Fruit fly (Drosophila melanogaster) whole organism, embryonic: ENCODE measurements around the gene a10.

Experiments
- Atf3 ChIP-seq: fragments of 200-800 bp; sonication (Bioruptor generic); optimal IDR thresholded peaks from 3 replicates; lab custom pipeline; 2016; ENCODE audit warnings: missing biosample characterization, missing genetic modification characterization
- Bdp1 ChIP-seq: fragments of 200-800 bp; sonication (Bioruptor generic); optimal IDR thresholded peaks from 3 replicates; lab custom pipeline; 2016; ENCODE audit warnings: missing biosample characterization, missing genetic modification characterization
- Bgb ChIP-seq: fragments of 200-800 bp; sonication (Bioruptor generic); IDR thresholded peaks from 2 replicates; pipeline ENCODE4 v1.3.6; 2022; ENCODE audit warnings: missing biosample characterization, missing genetic modification characterization; ENCODE audit not compliant: partially characterized antibody
- CG10979 ChIP-seq: fragments of 200-800 bp; sonication (Bioruptor generic); optimal IDR thresholded peaks from 2 replicates; lab custom pipeline; 2018; ENCODE audit warnings: missing biosample characterization, mild to moderate bottlenecking, missing genetic modification characterization, moderate library complexity
- CG11456 ChIP-seq: fragments of 200-800 bp; sonication (Bioruptor generic); IDR thresholded peaks from 3 replicates; pipeline ENCODE4 v1.3.6; 2022; ENCODE audit warnings: missing biosample characterization, missing genetic modification characterization
- CG13123 ChIP-seq: fragments of 200-800 bp; sonication (Bioruptor generic); optimal IDR thresholded peaks from 2 replicates; lab custom pipeline; 2016; ENCODE audit warnings: missing biosample characterization, missing genetic modification characterization
- CG13287 ChIP-seq: fragments of 200-800 bp; sonication (Bioruptor generic); IDR thresholded peaks from 2 replicates; pipeline ENCODE4 v1.3.6; 2022; ENCODE audit warnings: missing biosample characterization, missing genetic modification characterization; ENCODE audit not compliant: partially characterized antibody
- CG1603 ChIP-seq: fragments of 200-800 bp; sonication (Bioruptor generic); optimal IDR thresholded peaks from 2 replicates; lab custom pipeline; 2019; ENCODE audit warnings: missing biosample characterization, mild to moderate bottlenecking, missing genetic modification characterization, moderate library complexity
- CG16779 ChIP-seq: fragments of 200-800 bp; sonication (Bioruptor generic); IDR thresholded peaks from 2 replicates; pipeline ENCODE4 v1.3.6; 2022; ENCODE audit warnings: missing biosample characterization, missing genetic modification characterization
- CG18262 ChIP-seq: fragments of 200-800 bp; optimal IDR thresholded peaks from 3 replicates; lab custom pipeline; 2019; ENCODE audit warnings: missing biosample characterization, mild to moderate bottlenecking, missing genetic modification characterization, moderate library complexity
- CG2875 ChIP-seq: fragments of 200-800 bp; sonication (Bioruptor generic); optimal IDR thresholded peaks from 2 replicates; lab custom pipeline; 2017; ENCODE audit warnings: missing biosample characterization, mild to moderate bottlenecking, missing genetic modification characterization, missing genetic modification reagents
- CG30403 ChIP-seq: fragments of 200-800 bp; sonication (Bioruptor generic); optimal IDR thresholded peaks from 3 replicates; lab custom pipeline; 2016; ENCODE audit warnings: missing biosample characterization, missing genetic modification characterization
- CG4360 ChIP-seq: fragments of 200-800 bp; sonication (Bioruptor generic); IDR thresholded peaks from 2 replicates; pipeline ENCODE4 v1.3.6; 2022; ENCODE audit warnings: missing biosample characterization, missing genetic modification characterization
- CG43689 ChIP-seq: fragments of 200-800 bp; sonication (Bioruptor generic); IDR thresholded peaks from 2 replicates; pipeline ENCODE4 v1.3.6; 2022; ENCODE audit warnings: missing biosample characterization, missing genetic modification characterization
- CG4707 ChIP-seq: fragments of 200-800 bp; sonication (Bioruptor generic); optimal IDR thresholded peaks from 2 replicates; lab custom pipeline; 2018; ENCODE audit warnings: missing biosample characterization, mild to moderate bottlenecking, missing genetic modification characterization, moderate library complexity
- CG4730 ChIP-seq: fragments of 200-800 bp; sonication (Bioruptor generic); IDR thresholded peaks from 2 replicates; pipeline ENCODE4 v1.3.6; 2022; ENCODE audit warnings: missing biosample characterization, missing genetic modification characterization
- CG7987 ChIP-seq: fragments of 200-800 bp; sonication (Bioruptor generic); optimal IDR thresholded peaks from 2 replicates; lab custom pipeline; 2018; ENCODE audit warnings: missing biosample characterization, mild to moderate bottlenecking, missing genetic modification characterization, moderate library complexity
- CG8089 ChIP-seq: fragments of 200-800 bp; sonication (Bioruptor generic); optimal IDR thresholded peaks from 3 replicates; lab custom pipeline; 2016; ENCODE audit warnings: missing biosample characterization, missing genetic modification characterization
- CoRest ChIP-seq: fragments of 200-800 bp; sonication (Bioruptor generic); optimal IDR thresholded peaks from 3 replicates; lab custom pipeline; 2018; ENCODE audit warnings: missing biosample characterization, mild to moderate bottlenecking, missing genetic modification characterization, moderate library complexity
- Dad ChIP-seq: fragments of 200-800 bp; sonication (Bioruptor generic); optimal IDR thresholded peaks from 3 replicates; lab custom pipeline; 2016; ENCODE audit warnings: missing biosample characterization, missing genetic modification characterization
- Dll ChIP-seq: fragments of 200-800 bp; sonication (Bioruptor generic); IDR thresholded peaks from 4 replicates; pipeline ENCODE4 v1.3.6; 2022; ENCODE audit warnings: missing biosample characterization, missing genetic modification characterization; ENCODE audit not compliant: partially characterized antibody
- Doc2 ChIP-seq: fragments of 200-800 bp; sonication (Bioruptor generic); IDR thresholded peaks from 2 replicates; pipeline ENCODE4 v1.3.6; 2022; ENCODE audit warnings: missing biosample characterization, missing genetic modification characterization
- HHEX ChIP-seq: fragments of 200-800 bp; sonication (Bioruptor generic); optimal IDR thresholded peaks from 3 replicates; lab custom pipeline; 2017; ENCODE audit warnings: missing biosample characterization, mild to moderate bottlenecking, missing genetic modification characterization, missing genetic modification reagents
- HLHmδ ChIP-seq: fragments of 200-800 bp; sonication (Bioruptor generic); optimal IDR thresholded peaks from 2 replicates; lab custom pipeline; 2018; ENCODE audit warnings: missing biosample characterization, mild to moderate bottlenecking, missing genetic modification characterization, moderate library complexity
- MTF-1 ChIP-seq: fragments of 200-800 bp; sonication (Bioruptor generic); optimal IDR thresholded peaks from 2 replicates; lab custom pipeline; 2018; ENCODE audit warnings: missing biosample characterization, mild to moderate bottlenecking, missing genetic modification characterization, borderline replicate concordance
- Oaz ChIP-seq: fragments of 200-800 bp; sonication (Bioruptor generic); IDR thresholded peaks from 2 replicates; pipeline ENCODE4 v1.3.6; 2022; ENCODE audit warnings: missing biosample characterization, missing genetic modification characterization
- Ptx1 ChIP-seq: fragments of 200-800 bp; sonication (Bioruptor generic); IDR thresholded peaks from 2 replicates; pipeline ENCODE4 v1.3.6; 2022; ENCODE audit warnings: missing biosample characterization, missing genetic modification characterization
- Sry-δ ChIP-seq: fragments of 200-800 bp; sonication (Bioruptor generic); optimal IDR thresholded peaks from 2 replicates; lab custom pipeline; 2016; ENCODE audit warnings: missing biosample characterization, missing genetic modification characterization
- Trl ChIP-seq, 3 experiments: fragments of >200 bp in 2 of 3; fragments of 200-800 bp in 1 of 3; sonication (Bioruptor generic) in 1 of 3; optimal IDR thresholded peaks; 2 replicates in 1 of 3; 3 replicates in 2 of 3; lab custom pipeline; 2016 to 2017; ENCODE audit warnings: missing biosample characterization in 1 of 3, missing genetic modification characterization in 1 of 3
- cato ChIP-seq: fragments of 200-800 bp; sonication (Bioruptor generic); optimal IDR thresholded peaks from 2 replicates; lab custom pipeline; 2016; ENCODE audit warnings: missing biosample characterization, missing genetic modification characterization, borderline replicate concordance
- cwo ChIP-seq: fragments of 200-800 bp; sonication (Bioruptor generic); optimal IDR thresholded peaks from 3 replicates; lab custom pipeline; 2017; ENCODE audit warnings: missing biosample characterization, missing genetic modification characterization, mild to moderate bottlenecking, moderate library complexity, missing genetic modification reagents
- da ChIP-seq: fragments of 200-800 bp; sonication (Bioruptor generic); optimal IDR thresholded peaks from 2 replicates; lab custom pipeline; 2016; ENCODE audit warnings: missing biosample characterization, missing genetic modification characterization
- dimm ChIP-seq: fragments of 200-800 bp; sonication (Bioruptor generic); IDR thresholded peaks from 2 replicates; pipeline ENCODE4 v1.3.6; 2022; ENCODE audit warnings: missing biosample characterization, missing genetic modification characterization
- eve ChIP-seq, 2 experiments: fragments of >200 bp; optimal IDR thresholded peaks; 2 replicates each; lab custom pipeline; 2017; ENCODE audit warnings: missing biosample characterization in 2 of 2, missing genetic modification characterization in 2 of 2
- fd64A ChIP-seq: fragments of 200-800 bp; sonication (Bioruptor generic); optimal IDR thresholded peaks from 3 replicates; lab custom pipeline; 2018; ENCODE audit warnings: missing biosample characterization, mild to moderate bottlenecking, missing genetic modification characterization
- fd96Cb ChIP-seq: fragments of 200-800 bp; sonication (Bioruptor generic); optimal IDR thresholded peaks from 2 replicates; lab custom pipeline; 2018; ENCODE audit warnings: missing biosample characterization, mild to moderate bottlenecking, missing genetic modification characterization, moderate library complexity
- gro ChIP-seq: fragments of 200-800 bp; sonication (Bioruptor generic); optimal IDR thresholded peaks from 2 replicates; lab custom pipeline; 2016; ENCODE audit warnings: missing biosample characterization, missing genetic modification characterization
- gt ChIP-seq: fragments of 200-800 bp; sonication (Bioruptor generic); IDR thresholded peaks from 2 replicates; pipeline ENCODE4 v1.3.6; 2022; ENCODE audit warnings: missing biosample characterization, missing genetic modification characterization
- inv ChIP-seq: fragments of 200-800 bp; sonication (Bioruptor generic); IDR thresholded peaks from 2 replicates; pipeline ENCODE4 v1.3.6; 2022; ENCODE audit warnings: missing biosample characterization, missing genetic modification characterization; ENCODE audit not compliant: partially characterized antibody
- jumu ChIP-seq: fragments of 200-800 bp; sonication (Bioruptor generic); optimal IDR thresholded peaks from 3 replicates; lab custom pipeline; 2016; ENCODE audit warnings: missing biosample characterization, missing genetic modification characterization
- klu ChIP-seq: fragments of 200-800 bp; sonication (Bioruptor generic); IDR thresholded peaks from 2 replicates; pipeline ENCODE4 v1.3.6; 2022; ENCODE audit warnings: missing biosample characterization, missing genetic modification characterization
- lilli ChIP-seq: fragments of 200-800 bp; sonication (Bioruptor generic); optimal IDR thresholded peaks from 3 replicates; lab custom pipeline; 2016; ENCODE audit warnings: missing biosample characterization, missing genetic modification characterization
- mld ChIP-seq: fragments of 200-800 bp; sonication (Bioruptor generic); IDR thresholded peaks from 3 replicates; pipeline ENCODE4 v1.3.6; 2022; ENCODE audit warnings: missing biosample characterization, missing genetic modification characterization; ENCODE audit not compliant: partially characterized antibody
- nerfin-2 ChIP-seq: fragments of 200-800 bp; sonication (Bioruptor generic); IDR thresholded peaks from 2 replicates; pipeline ENCODE4 v1.3.6; 2022; ENCODE audit warnings: missing biosample characterization, missing genetic modification characterization; ENCODE audit not compliant: partially characterized antibody
- oc ChIP-seq: fragments of 200-800 bp; sonication (Bioruptor generic); optimal IDR thresholded peaks from 2 replicates; lab custom pipeline; 2018; ENCODE audit warnings: missing biosample characterization, mild to moderate bottlenecking, missing genetic modification characterization, moderate library complexity
- org-1 ChIP-seq: fragments of 200-800 bp; sonication (Bioruptor generic); optimal IDR thresholded peaks from 2 replicates; lab custom pipeline; 2017; ENCODE audit warnings: missing biosample characterization, missing genetic modification characterization
- sens-2 ChIP-seq: fragments of 200-800 bp; sonication (Bioruptor generic); IDR thresholded peaks from 2 replicates; pipeline ENCODE4 v1.3.6; 2022; ENCODE audit warnings: missing biosample characterization, missing genetic modification characterization
- slbo ChIP-seq: fragments of 200-800 bp; sonication (Bioruptor generic); IDR thresholded peaks from 2 replicates; pipeline ENCODE4 v1.3.6; 2022; ENCODE audit warnings: missing biosample characterization, missing genetic modification characterization
- usp ChIP-seq: fragments of >200 bp; optimal IDR thresholded peaks from 2 replicates; lab custom pipeline; 2017; ENCODE audit warnings: missing biosample characterization, missing genetic modification characterization
- wek ChIP-seq: fragments of 200-800 bp; sonication (Bioruptor generic); optimal IDR thresholded peaks from 3 replicates; lab custom pipeline; 2018; ENCODE audit warnings: missing biosample characterization, mild to moderate bottlenecking, missing genetic modification characterization, moderate library complexity
- zen2 ChIP-seq: fragments of 200-800 bp; sonication (Bioruptor generic); IDR thresholded peaks from 3 replicates; pipeline ENCODE4 v1.3.6; 2022; ENCODE audit warnings: missing biosample characterization, missing genetic modification characterization; ENCODE audit not compliant: partially characterized antibody

Gene a10

dm6 chr3L:16989169-16989568, 34.4 kb downstream of the a10 start (continued):
- TF ChIP-seq CG4730: no peak
- TF ChIP-seq fd64A: no peak
- no peak for TF ChIP-seq da (GFP tag; lab: Kevin White, UChicago)
- no peak for TF ChIP-seq gt (GFP tag; lab: Robert Waterston, UW)
- TF ChIP-seq CG8089: no peak
- no peak for TF ChIP-seq mld
- TF ChIP-seq Dll (GFP tag; lab: Robert Waterston, UW): no peak
- peak; percentile 45 for TF ChIP-seq CG30403
- no peak for TF ChIP-seq CG13287 (GFP tag; lab: Robert Waterston, UW)
- no peak for TF ChIP-seq CG43689 (GFP tag; lab: Robert Waterston, UW)
- no peak for TF ChIP-seq cwo (GFP tag; lab: Kevin White, UChicago)
- TF ChIP-seq MTF-1 (GFP tag; lab: Kevin White, UChicago): no peak
- no peak for TF ChIP-seq Atf3 (GFP tag; lab: Kevin White, UChicago)
- no peak for TF ChIP-seq sens-2
- no peak for TF ChIP-seq CG16779
- TF ChIP-seq Dad: no peak
- TF ChIP-seq wek (GFP tag; lab: Kevin White, UChicago): no peak
- no peak for TF ChIP-seq eve (GFP tag; optimal IDR thresholded peaks at IDR 0.05; lab: Kevin White, UChicago)
- TF ChIP-seq CG1603 (tag; lab: Kevin White, UChicago): no peak
- TF ChIP-seq CG18262 (tag; lab: Kevin White, UChicago): no peak
- no peak for TF ChIP-seq CG7987 (GFP tag; lab: Kevin White, UChicago)
- TF ChIP-seq CG4360 (GFP tag; lab: Robert Waterston, UW): no peak
- no peak for TF ChIP-seq cato (GFP tag; lab: Kevin White, UChicago)
- TF ChIP-seq CG2875 (GFP tag; lab: Kevin White, UChicago): no peak
- no peak for TF ChIP-seq CoRest (tag; lab: Kevin White, UChicago)
- TF ChIP-seq Ptx1 (GFP tag; lab: Robert Waterston, UW): peak; percentile 45
- no peak for TF ChIP-seq Oaz (GFP tag; lab: Robert Waterston, UW)
- no peak for TF ChIP-seq Bdp1 (GFP tag; lab: Kevin White, UChicago)
- peak; percentile 29 for TF ChIP-seq fd96Cb (tag; lab: Kevin White, UChicago)
- TF ChIP-seq dimm (GFP tag; lab: Robert Waterston, UW): no peak
- no peak for TF ChIP-seq usp (GFP tag; lab: Kevin White, UChicago)
- TF ChIP-seq oc (tag; lab: Kevin White, UChicago): no peak
- TF ChIP-seq CG4707 (GFP tag; lab: Kevin White, UChicago): no peak
- TF ChIP-seq org-1: peak; percentile 25
- no peak for TF ChIP-seq nerfin-2 (GFP tag; lab: Robert Waterston, UW)
- no peak for TF ChIP-seq Sry-δ (GFP tag; lab: Kevin White, UChicago)
- TF ChIP-seq jumu (GFP tag; lab: Kevin White, UChicago): no peak
- no peak for TF ChIP-seq inv (GFP tag; lab: Robert Waterston, UW)
- TF ChIP-seq CG13123 (GFP tag; lab: Kevin White, UChicago): no peak
- TF ChIP-seq Bgb (GFP tag; lab: Robert Waterston, UW): no peak
- no peak for TF ChIP-seq zen2 (GFP tag; lab: Robert Waterston, UW)
- TF ChIP-seq klu (GFP tag; lab: Robert Waterston, UW): no peak
- TF ChIP-seq Trl (optimal IDR thresholded peaks at IDR 0.05; lab: Kevin White, UChicago): no peak
- TF ChIP-seq Trl (GFP tag; optimal IDR thresholded peaks at IDR 0.05; lab: Kevin White, UChicago): no peak
- TF ChIP-seq HLHmδ (GFP tag; lab: Kevin White, UChicago): no peak
- peak; percentile 27 for TF ChIP-seq CG10979 (tag; lab: Kevin White, UChicago)
- peak; percentile 45; the same call in 1 of the 2 replicates for TF ChIP-seq slbo (GFP tag; lab: Robert Waterston, UW)
- peak; percentile 39 for TF ChIP-seq HHEX (GFP tag; lab: Kevin White, UChicago)
- TF ChIP-seq CG11456 (GFP tag; lab: Robert Waterston, UW): no peak
- TF ChIP-seq gro (GFP tag; lab: Kevin White, UChicago): no peak
- TF ChIP-seq lilli (GFP tag; lab: Kevin White, UChicago): peak; percentile 25
- TF ChIP-seq Doc2: no peak
